Worm (Caenorhabditis elegans) whole organism, L2 larva: ENCODE measurements around the gene pfd-5.

Experiments
- blmp-1 ChIP-seq: sonication (generic microtip); optimal IDR thresholded peaks from 2 replicates; lab custom pipeline; 2017; ENCODE audit warnings: missing genetic modification characterization, mild to moderate bottlenecking, missing compliant biosample characterization, antibody characterized with exemption, moderate library complexity; ENCODE audit not compliant: insufficient read depth
- mdl-1 ChIP-seq, 2 experiments: fragments of 150-350 bp in 1 of 2; sonication (generic microtip) in 1 of 2; optimal IDR thresholded peaks; 2 replicates each; lab custom pipeline; 2017; ENCODE audit warnings: missing biosample characterization in 2 of 2, missing genetic modification characterization in 2 of 2
- sem-4 ChIP-seq: fragments of 150-350 bp; optimal IDR thresholded peaks from 2 replicates; lab custom pipeline; 2014; ENCODE audit warnings: missing biosample characterization, missing genetic modification reagents, missing genetic modification characterization
- snpc-4 ChIP-seq: fragments of 150-350 bp; optimal IDR thresholded peaks from 2 replicates; lab custom pipeline; 2014; ENCODE audit warnings: missing biosample characterization, missing genetic modification characterization
- unc-62 ChIP-seq: fragments of 150-350 bp; optimal IDR thresholded peaks from 2 replicates; lab custom pipeline; 2014; ENCODE audit warnings: missing biosample characterization, missing genetic modification reagents, missing genetic modification characterization
- zag-1 ChIP-seq: fragments of 150-350 bp; optimal IDR thresholded peaks from 2 replicates; lab custom pipeline; 2014; ENCODE audit warnings: missing biosample characterization, missing genetic modification characterization
- ztf-11 ChIP-seq: sonication (generic microtip); optimal IDR thresholded peaks from 2 replicates; lab custom pipeline; 2017; ENCODE audit warnings: missing biosample characterization, missing genetic modification characterization

ce11 chrIII:7230841-7231240, 32.2 kb upstream of the pfd-5 start, which contains the start of gene R151.10:
- TF ChIP-seq snpc-4 (no peak), mdl-1 (tag; optimal IDR thresholded peaks at IDR 0.05; lab: Kevin White, UChicago) (no peak), ztf-11 (tag; lab: Kevin White, UChicago) (no peak), sem-4 (tag; lab: Kevin White, UChicago) (no peak), zag-1 (tag; lab: Kevin White, UChicago) (no peak), unc-62 (GFP tag; lab: Kevin White, UChicago) (no peak), blmp-1 (tag; lab: Kevin White, UChicago) (no peak)
